Worm (Caenorhabditis elegans): Measurements from ENCODE around the gene F43C11.1.

The F43C11.1 gene

ce11 chrII:2378465-2379009 lies 21.6 kb downstream of the F43C11.1 start:
- TF ChIP-seq egl-27 (tag; optimal IDR thresholded peaks at IDR 0.05) (peak in 1 of 2 experiments; percentile 69), jun-1 (tag; optimal IDR thresholded peaks at IDR 0.05) (peak; percentile 92), tbx-2 (tag; optimal IDR thresholded peaks at IDR 0.05) (peak; percentile 19), tlp-1 (tag; optimal IDR thresholded peaks at IDR 0.05) (peak; percentile 60), pax-3 (tag; optimal IDR thresholded peaks at IDR 0.05) (peak; percentile 90), lsy-2 (tag; optimal IDR thresholded peaks at IDR 0.05) (peak; percentile 46 to 85), mdl-1 (tag; optimal IDR thresholded peaks at IDR 0.05) (peak in 1 of 2 experiments; percentile 8), efl-1 (optimal IDR thresholded peaks at IDR 0.05) (no peak), efl-1 (GFP tag; optimal IDR thresholded peaks at IDR 0.05 in 1 of 2) (peak in 1 of 2 experiments; percentile 80), nhr-85 (tag) (no peak), lir-3 (tag; optimal IDR thresholded peaks at IDR 0.05; ENCODE audit: poor library complexity) (no peak), nhr-19 (GFP tag; conservative IDR thresholded peaks at IDR 0.05) (peak; percentile 19; the same call in 1 of the 2 replicates), xbp-1 (tag; optimal IDR thresholded peaks at IDR 0.05) (no peak), fkh-8 (tag; optimal IDR thresholded peaks at IDR 0.05) (no peak), pag-3 (tag; optimal IDR thresholded peaks at IDR 0.05; ENCODE audit: borderline replicate concordance, insufficient read depth) (no peak), egl-13 (tag; optimal IDR thresholded peaks at IDR 0.05) (peak; percentile 94), nhr-20 (tag; optimal IDR thresholded peaks at IDR 0.05) (peak; percentile 58), pqm-1 (tag; optimal IDR thresholded peaks at IDR 0.05) (peak; percentile 96), lin-14 (GFP tag; optimal IDR thresholded peaks at IDR 0.05) (peak; percentile 33), nhr-90 (tag; optimal IDR thresholded peaks at IDR 0.05; ENCODE audit: poor library complexity) (peak; percentile 59), elt-2 (tag; optimal IDR thresholded peaks at IDR 0.05) (peak; percentile 100), zip-4 (GFP tag; optimal IDR thresholded peaks at IDR 0.05) (no peak), lin-35 (GFP tag; optimal IDR thresholded peaks at IDR 0.05) (peak in 1 of 2 experiments; percentile 60), nhr-71 (tag; optimal IDR thresholded peaks at IDR 0.05) (peak; percentile 65), hpl-2 (GFP tag; optimal IDR thresholded peaks at IDR 0.05) (peak; percentile 34)

ce11 chrII:2379673-2380072 lies 22.8 kb downstream of the F43C11.1 start:
- TF ChIP-seq mdl-1 (tag; optimal IDR thresholded peaks at IDR 0.05) (no peak), ceh-8 (GFP tag; optimal IDR thresholded peaks at IDR 0.05) (no peak), fos-1 (tag; optimal IDR thresholded peaks at IDR 0.05) (no peak), aha-1 (tag; optimal IDR thresholded peaks at IDR 0.05) (no peak), hlh-17 (GFP tag; optimal IDR thresholded peaks at IDR 0.05; ENCODE audit: borderline replicate concordance) (no peak), hpl-2 (GFP tag; optimal IDR thresholded peaks at IDR 0.05) (no peak), alr-1 (tag; optimal IDR thresholded peaks at IDR 0.05; ENCODE audit: borderline replicate concordance) (no peak), lin-14 (GFP tag; optimal IDR thresholded peaks at IDR 0.05) (no peak), nhr-85 (tag) (no peak), nhr-11 (tag; optimal IDR thresholded peaks at IDR 0.05) (no peak), lin-15B (tag; optimal IDR thresholded peaks at IDR 0.05) (no peak), ceh-88 (GFP tag; IDR thresholded peaks at IDR 0.05) (no peak), isw-1 (GFP tag; IDR thresholded peaks at IDR 0.05) (no peak), C34B4.2 (tag; optimal IDR thresholded peaks at IDR 0.05) (no peak), swsn-7 (tag; optimal IDR thresholded peaks at IDR 0.05) (no peak), F16B12.6 (tag; optimal IDR thresholded peaks at IDR 0.05) (no peak), nhr-19 (GFP tag; conservative IDR thresholded peaks at IDR 0.05) (no peak), vab-15 (tag; optimal IDR thresholded peaks at IDR 0.05) (no peak), efl-3 (GFP tag; optimal IDR thresholded peaks at IDR 0.05) (no peak)

ce11 chrII:2380174-2380573 lies 23.3 kb downstream of the F43C11.1 start, which contains the start of gene F16G10.7:
Gene F16G10.7 (minus strand): TSS chrII:2380274.
- no peak for TF ChIP-seq ceh-90 (tag; optimal IDR thresholded peaks at IDR 0.05)
- no peak for TF ChIP-seq sup-37 (GFP tag; optimal IDR thresholded peaks at IDR 0.05)
- no peak for TF ChIP-seq grh-1 (GFP tag; IDR thresholded peaks at IDR 0.05)
- no peak for TF ChIP-seq zag-1 (tag; optimal IDR thresholded peaks at IDR 0.05)
- no peak for TF ChIP-seq unc-86 (tag; optimal IDR thresholded peaks at IDR 0.05)
- no peak for TF ChIP-seq nhr-84 (tag; optimal IDR thresholded peaks at IDR 0.05)
